Worm (Caenorhabditis elegans) whole organism, midembryonic: ENCODE data around the gene spp-19.

Experiments used
- T22C8.4 ChIP-seq: fragments of 200-800 bp; sonication (Bioruptor generic); IDR thresholded peaks from 2 replicates; pipeline ENCODE4 v1.3.6; 2022; ENCODE audit warnings: missing genetic modification characterization, missing compliant biosample characterization
- flt-1 ChIP-seq: fragments of 200-800 bp; sonication (Bioruptor generic); IDR thresholded peaks from 2 replicates; pipeline ENCODE4 v1.3.6; 2022; ENCODE audit warnings: missing genetic modification characterization, missing compliant biosample characterization
- klf-2 ChIP-seq: fragments of 200-800 bp; sonication (Bioruptor generic); conservative IDR thresholded peaks from 2 replicates; pipeline ENCODE4 v1.3.6; 2022; ENCODE audit warnings: missing genetic modification reagents, missing genetic modification characterization, missing compliant biosample characterization
- med-1 ChIP-seq: sonication (generic microtip); optimal IDR thresholded peaks from 2 replicates; lab custom pipeline; 2017; ENCODE audit warnings: missing genetic modification characterization, mild to moderate bottlenecking, missing compliant biosample characterization, antibody characterized with exemption, missing genetic modification reagents; ENCODE audit not compliant: insufficient read depth
- ref-1 ChIP-seq: fragments of 200-800 bp; sonication (Bioruptor generic); conservative IDR thresholded peaks from 2 replicates; pipeline ENCODE4 v1.3.6; 2022; ENCODE audit warnings: missing genetic modification reagents, missing genetic modification characterization, missing compliant biosample characterization
- tab-1 ChIP-seq: fragments of 200-800 bp; sonication (Bioruptor generic); IDR thresholded peaks from 2 replicates; pipeline ENCODE4 v1.3.6; 2022; ENCODE audit warnings: missing genetic modification characterization, missing compliant biosample characterization
- ztf-23 ChIP-seq: fragments of 200-800 bp; sonication (Bioruptor generic); IDR thresholded peaks from 2 replicates; pipeline ENCODE4 v1.3.6; 2022; ENCODE audit warnings: missing genetic modification reagents, missing genetic modification characterization, missing compliant biosample characterization
- ztf-29 ChIP-seq: fragments of 200-800 bp; sonication (Bioruptor generic); IDR thresholded peaks from 2 replicates; pipeline ENCODE4 v1.3.6; 2022; ENCODE audit warnings: missing genetic modification reagents, missing genetic modification characterization, missing compliant biosample characterization

DNA sequence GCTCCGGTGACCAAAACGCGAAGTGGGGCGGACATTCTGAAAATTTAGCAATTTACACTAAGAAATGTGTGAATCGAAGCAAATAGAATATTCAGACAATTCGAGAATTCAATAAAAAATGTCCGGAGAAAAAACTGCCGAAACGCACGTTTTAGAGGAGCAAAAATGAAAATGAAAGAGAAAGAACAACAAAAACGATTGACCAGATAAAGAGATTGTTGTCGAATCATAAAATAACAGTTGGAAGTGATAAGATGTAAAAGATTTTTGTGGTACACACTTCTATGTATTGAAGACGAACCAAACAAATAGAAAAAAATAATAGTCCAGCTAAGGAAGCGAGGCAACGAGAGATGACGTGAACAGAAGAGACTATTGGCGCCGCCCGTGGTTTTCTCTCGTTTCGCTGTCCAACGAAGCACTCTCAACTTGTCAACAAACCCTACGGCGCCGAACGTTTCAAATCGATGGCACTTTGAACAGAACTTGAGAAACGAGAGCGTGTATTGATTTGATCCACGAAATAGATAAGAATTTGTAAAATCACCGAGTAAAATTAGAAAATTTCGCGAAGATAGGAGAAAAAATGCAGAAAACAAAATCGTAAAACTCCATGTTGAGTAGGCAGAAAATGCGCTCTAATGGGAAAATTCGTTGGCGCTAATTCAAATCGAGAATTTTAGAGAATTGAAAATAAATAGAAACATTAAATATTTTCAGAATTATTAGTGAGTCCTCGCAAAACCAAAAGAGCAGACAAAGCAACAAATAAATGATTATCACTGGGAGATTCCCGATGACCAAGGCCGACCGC, 44.8 kb downstream of the spp-19 start, which contains the start of gene mdh-1:
- TF ChIP-seq flt-1 (GFP tag; lab: Robert Waterston, UW) = no peak
- no peak for TF ChIP-seq T22C8.4 (GFP tag; lab: Robert Waterston, UW)
- no peak for TF ChIP-seq ref-1 (GFP tag; lab: Robert Waterston, UW)
- no peak for TF ChIP-seq ztf-23 (GFP tag; lab: Robert Waterston, UW)
- no peak for TF ChIP-seq med-1 (GFP tag; lab: Kevin White, UChicago)
- no peak for TF ChIP-seq ztf-29 (GFP tag; lab: Robert Waterston, UW)
- TF ChIP-seq klf-2 = no peak
- no peak for TF ChIP-seq tab-1
